Worm (Caenorhabditis elegans): ENCODE results near the gene srh-45.

Gene srh-45

ce11 chrV:11304879-11305278 is at the start of gene srh-45:
TSS of gene srh-45 (minus strand) at chrV:11304979.
- TF ChIP-seq nhr-21 (tag; optimal IDR thresholded peaks at IDR 0.05) (no peak), lin-13 (GFP tag; optimal IDR thresholded peaks at IDR 0.05) (no peak), lsy-2 (tag; optimal IDR thresholded peaks at IDR 0.05) (no peak), unc-55 (GFP tag; optimal IDR thresholded peaks at IDR 0.05) (no peak), mbf-1 (tag; optimal IDR thresholded peaks at IDR 0.05) (no peak), ama-1 (optimal IDR thresholded peaks at IDR 0.05) (no peak), sem-4 (tag; optimal IDR thresholded peaks at IDR 0.05) (no peak), alr-1 (tag; optimal IDR thresholded peaks at IDR 0.05) (no peak), aly-2 (tag; optimal IDR thresholded peaks at IDR 0.05) (no peak), nhr-77 (tag; optimal IDR thresholded peaks at IDR 0.05) (no peak), ztf-1 (GFP tag; conservative IDR thresholded peaks at IDR 0.05) (no peak), nhr-11 (tag; optimal IDR thresholded peaks at IDR 0.05) (no peak), ztf-4 (tag; optimal IDR thresholded peaks at IDR 0.05) (no peak), mdl-1 (tag; optimal IDR thresholded peaks at IDR 0.05) (no peak), elt-3 (tag; optimal IDR thresholded peaks at IDR 0.05) (no peak), peb-1 (tag; optimal IDR thresholded peaks at IDR 0.05) (no peak)

ce11 chrV:11354264-11354663 is 49.5 kb upstream of the srh-45 start:
- no peak for TF ChIP-seq nhr-25 (tag; optimal IDR thresholded peaks at IDR 0.05)
- no peak for TF ChIP-seq crh-2 (tag; optimal IDR thresholded peaks at IDR 0.05)
- no peak for TF ChIP-seq Y55F3AM.14 (GFP tag; optimal IDR thresholded peaks at IDR 0.05)
- TF ChIP-seq ztf-1 (GFP tag; conservative IDR thresholded peaks at IDR 0.05) = no peak
- TF ChIP-seq nhr-237 (tag; optimal IDR thresholded peaks at IDR 0.05) = no peak
- no peak for TF ChIP-seq mdl-1 (tag; optimal IDR thresholded peaks at IDR 0.05)
- TF ChIP-seq dmd-4 (tag; optimal IDR thresholded peaks at IDR 0.05) = no peak
- no peak for TF ChIP-seq mab-5 (tag; optimal IDR thresholded peaks at IDR 0.05)

ce11 chrV:11352893-11353292 is 48.1 kb upstream of the srh-45 start, which contains the start of gene npr-25:
TSS of gene npr-25 (minus strand) at chrV:11352993.
- TF ChIP-seq dmd-4 (tag; optimal IDR thresholded peaks at IDR 0.05) (no peak), nhr-77 (tag; optimal IDR thresholded peaks at IDR 0.05) (no peak)

- TF ChIP-seq lin-39 (tag; optimal IDR thresholded peaks at IDR 0.05) = no peak
- TF ChIP-seq dmd-4 (tag; optimal IDR thresholded peaks at IDR 0.05) = no peak
- TF ChIP-seq sma-3 (GFP tag; optimal IDR thresholded peaks at IDR 0.05) = no peak
- TF ChIP-seq sem-4 (tag; optimal IDR thresholded peaks at IDR 0.05) = no peak
- TF ChIP-seq egl-27 (tag; optimal IDR thresholded peaks at IDR 0.05) = no peak
- TF ChIP-seq nhr-77 (tag; optimal IDR thresholded peaks at IDR 0.05) = no peak
- TF ChIP-seq unc-55 (GFP tag; optimal IDR thresholded peaks at IDR 0.05) = no peak
- TF ChIP-seq lsy-2 (tag; optimal IDR thresholded peaks at IDR 0.05) = no peak
- TF ChIP-seq unc-62 (GFP tag; optimal IDR thresholded peaks at IDR 0.05) = no peak
- no peak for TF ChIP-seq ztf-4 (tag; optimal IDR thresholded peaks at IDR 0.05)
- no peak for TF ChIP-seq elt-3 (tag; optimal IDR thresholded peaks at IDR 0.05)
- no peak for TF ChIP-seq mdl-1 (tag; optimal IDR thresholded peaks at IDR 0.05)
Measured at ce11 chrV:11351263-11351662, 46.5 kb upstream of the srh-45 start.

ce11 chrV:11346912-11347311 is 42.1 kb upstream of the srh-45 start, which contains the start of gene grl-7:
TSS of gene grl-7 (minus strand) at chrV:11347012.
- TF ChIP-seq gmeb-1 (tag; optimal IDR thresholded peaks at IDR 0.05) (no peak), unc-39 (tag; optimal IDR thresholded peaks at IDR 0.05) (no peak), ztf-1 (GFP tag; conservative IDR thresholded peaks at IDR 0.05) (no peak), aly-2 (tag; optimal IDR thresholded peaks at IDR 0.05) (no peak), mdl-1 (tag; optimal IDR thresholded peaks at IDR 0.05) (no peak), lsy-2 (tag; optimal IDR thresholded peaks at IDR 0.05) (no peak), nhr-237 (tag; optimal IDR thresholded peaks at IDR 0.05) (no peak), snpc-4 (tag; optimal IDR thresholded peaks at IDR 0.05) (no peak), ZK546.5 (tag; optimal IDR thresholded peaks at IDR 0.05) (no peak), unc-55 (GFP tag; optimal IDR thresholded peaks at IDR 0.05) (no peak), ceh-16 (tag; optimal IDR thresholded peaks at IDR 0.05) (no peak), nhr-25 (tag; optimal IDR thresholded peaks at IDR 0.05) (no peak), dmd-4 (tag; optimal IDR thresholded peaks at IDR 0.05) (no peak), ama-1 (optimal IDR thresholded peaks at IDR 0.05) (no peak), mab-5 (tag; optimal IDR thresholded peaks at IDR 0.05) (no peak), nhr-23 (tag; optimal IDR thresholded peaks at IDR 0.05) (no peak)

ce11 chrV:11344816-11345336 is 40.1 kb upstream of the srh-45 start:
- TF ChIP-seq aly-2 (tag; optimal IDR thresholded peaks at IDR 0.05) (no peak), unc-55 (GFP tag; optimal IDR thresholded peaks at IDR 0.05) (no peak), ztf-4 (tag; optimal IDR thresholded peaks at IDR 0.05) (no peak), unc-39 (tag; optimal IDR thresholded peaks at IDR 0.05) (no peak), C34F6.9 (tag; optimal IDR thresholded peaks at IDR 0.05) (no peak), snpc-4 (tag; optimal IDR thresholded peaks at IDR 0.05) (no peak), nhr-25 (tag; optimal IDR thresholded peaks at IDR 0.05) (no peak), ama-1 (optimal IDR thresholded peaks at IDR 0.05) (no peak), lin-39 (tag; optimal IDR thresholded peaks at IDR 0.05) (no peak), lin-13 (GFP tag; optimal IDR thresholded peaks at IDR 0.05) (no peak), elt-3 (tag; optimal IDR thresholded peaks at IDR 0.05) (no peak), gmeb-1 (tag; optimal IDR thresholded peaks at IDR 0.05) (no peak), zag-1 (tag; optimal IDR thresholded peaks at IDR 0.05) (no peak), sma-9 (GFP tag; optimal IDR thresholded peaks at IDR 0.05) (no peak), sma-9 (tag; optimal IDR thresholded peaks at IDR 0.05) (no peak), dmd-4 (tag; optimal IDR thresholded peaks at IDR 0.05) (no peak), egl-27 (tag; optimal IDR thresholded peaks at IDR 0.05) (no peak), ZK546.5 (tag; optimal IDR thresholded peaks at IDR 0.05) (no peak), mbf-1 (tag; optimal IDR thresholded peaks at IDR 0.05) (no peak), nhr-6 (tag; optimal IDR thresholded peaks at IDR 0.05) (no peak)
